Fruit fly (Drosophila melanogaster) whole organism, prepupa: ENCODE results near the gene Lcp65Ag1.
"Not testable (repeated sequence)": the region's sequence is repeated elsewhere in the genome, so short reads cannot be mapped to it uniquely, and the experiment has no call there.

Experiments
- Blimp-1 ChIP-seq: fragments of 200-800 bp; sonication (Bioruptor generic); optimal IDR thresholded peaks from 3 replicates; lab custom pipeline; 2017; ENCODE audit warnings: missing biosample characterization, missing genetic modification characterization, mild to moderate bottlenecking, moderate library complexity, missing genetic modification reagents
- CG10631 ChIP-seq: fragments of 200-800 bp; sonication (Bioruptor generic); optimal IDR thresholded peaks from 2 replicates; lab custom pipeline; 2016; ENCODE audit warnings: missing biosample characterization, missing genetic modification characterization
- CG11294 ChIP-seq: fragments of 200-800 bp; sonication (Bioruptor generic); IDR thresholded peaks from 2 replicates; pipeline ENCODE4 v1.3.6; 2022; ENCODE audit warnings: missing biosample characterization, missing genetic modification characterization
- CG11762 ChIP-seq: fragments of 200-800 bp; sonication (Bioruptor generic); optimal IDR thresholded peaks from 3 replicates; lab custom pipeline; 2016; ENCODE audit warnings: missing biosample characterization, missing genetic modification characterization; ENCODE audit not compliant: insufficient read depth
- CG16779 ChIP-seq: fragments of 200-800 bp; sonication (Bioruptor generic); optimal IDR thresholded peaks from 3 replicates; lab custom pipeline; 2017; ENCODE audit warnings: missing biosample characterization, mild to moderate bottlenecking, missing genetic modification characterization
- CG31627 ChIP-seq: fragments of 200-800 bp; sonication (Bioruptor generic); optimal IDR thresholded peaks from 3 replicates; lab custom pipeline; 2016; ENCODE audit warnings: missing biosample characterization, missing genetic modification characterization
- CG3919 ChIP-seq: fragments of 200-800 bp; sonication (Bioruptor generic); optimal IDR thresholded peaks from 3 replicates; lab custom pipeline; 2016; ENCODE audit warnings: missing biosample characterization, missing genetic modification characterization
- CG6163 ChIP-seq: fragments of 200-800 bp; sonication (Bioruptor generic); IDR thresholded peaks from 3 replicates; pipeline ENCODE4 v1.3.6; 2022; ENCODE audit warnings: missing biosample characterization, missing genetic modification characterization
- CG7368 ChIP-seq: fragments of 200-800 bp; sonication (Bioruptor generic); optimal IDR thresholded peaks from 3 replicates; lab custom pipeline; 2016; ENCODE audit warnings: missing biosample characterization, missing genetic modification characterization
- CG8119 ChIP-seq: fragments of 200-800 bp; sonication (Bioruptor generic); IDR thresholded peaks from 3 replicates; pipeline ENCODE4 v1.3.6; 2022; ENCODE audit warnings: missing biosample characterization, missing genetic modification characterization
- CG8319 ChIP-seq: fragments of 200-800 bp; sonication (Bioruptor generic); optimal IDR thresholded peaks from 3 replicates; lab custom pipeline; 2016; ENCODE audit warnings: missing biosample characterization, missing genetic modification characterization
- Eip78C ChIP-seq: fragments of 200-800 bp; sonication (Bioruptor generic); peaks from one replicate; lab custom pipeline; 2016; ENCODE audit warnings: missing biosample characterization, missing genetic modification characterization
- Ets96B ChIP-seq: fragments of 200-800 bp; optimal IDR thresholded peaks from 2 replicates; lab custom pipeline; 2019; ENCODE audit warnings: missing biosample characterization, mild to moderate bottlenecking, missing genetic modification characterization, moderate library complexity
- Gug ChIP-seq: fragments of 200-800 bp; sonication (Bioruptor generic); IDR thresholded peaks from 2 replicates; pipeline ENCODE4 v1.3.6; 2022; ENCODE audit warnings: missing biosample characterization, missing genetic modification characterization
- Lpt ChIP-seq: fragments of 200-800 bp; sonication (Bioruptor generic); optimal IDR thresholded peaks from 3 replicates; lab custom pipeline; 2016; ENCODE audit warnings: missing biosample characterization, missing genetic modification characterization
- Met ChIP-seq: fragments of 200-800 bp; sonication (Bioruptor generic); optimal IDR thresholded peaks from 3 replicates; lab custom pipeline; 2016; ENCODE audit warnings: missing biosample characterization, missing genetic modification characterization
- Sox15 ChIP-seq: fragments of 200-800 bp; sonication (Bioruptor generic); optimal IDR thresholded peaks from 3 replicates; lab custom pipeline; 2016; ENCODE audit warnings: missing biosample characterization, missing genetic modification characterization
- acj6 ChIP-seq: fragments of 200-800 bp; sonication (Bioruptor generic); optimal IDR thresholded peaks from 3 replicates; lab custom pipeline; 2016; ENCODE audit warnings: missing biosample characterization, missing genetic modification characterization
- dsx ChIP-seq: fragments of 200-800 bp; optimal IDR thresholded peaks from 3 replicates; lab custom pipeline; 2019; ENCODE audit warnings: missing biosample characterization, mild to moderate bottlenecking, missing genetic modification characterization, moderate library complexity; ENCODE audit not compliant: poor library complexity, severe bottlenecking
- eg ChIP-seq: fragments of 200-800 bp; sonication (Bioruptor generic); IDR thresholded peaks from 3 replicates; pipeline ENCODE4 v1.3.6; 2022; ENCODE audit warnings: missing biosample characterization, missing genetic modification characterization
- fkh ChIP-seq: fragments of 200-800 bp; sonication (Bioruptor generic); optimal IDR thresholded peaks from 3 replicates; lab custom pipeline; 2017; ENCODE audit warnings: missing biosample characterization, mild to moderate bottlenecking, missing genetic modification characterization, moderate library complexity
- net ChIP-seq: fragments of 200-800 bp; sonication (Bioruptor generic); optimal IDR thresholded peaks from 3 replicates; lab custom pipeline; 2016; ENCODE audit warnings: missing biosample characterization, missing genetic modification characterization
- pdm3 ChIP-seq: fragments of 200-800 bp; sonication (Bioruptor generic); optimal IDR thresholded peaks from 3 replicates; lab custom pipeline; 2016; ENCODE audit warnings: missing biosample characterization, missing genetic modification characterization
- spab ChIP-seq: fragments of 200-800 bp; sonication (Bioruptor generic); optimal IDR thresholded peaks from 2 replicates; lab custom pipeline; 2017; ENCODE audit warnings: missing biosample characterization, mild to moderate bottlenecking, missing genetic modification characterization, missing genetic modification reagents
- ss ChIP-seq, 2 experiments: fragments of 200-800 bp; sonication (Bioruptor generic); optimal IDR thresholded peaks; 2 replicates in 1 of 2; 3 replicates in 1 of 2; lab custom pipeline; 2017 to 2018; ENCODE audit warnings: mild to moderate bottlenecking in 2 of 2, missing biosample characterization in 2 of 2, missing genetic modification characterization in 2 of 2, moderate library complexity in 1 of 2

Lcp65Ag1 gene

dm6 chr3L:6154951-6155394, 19.9 kb upstream of the Lcp65Ag1 start (continued):
- TF ChIP-seq Ets96B (peak; percentile 37), CG11762 (GFP tag; lab: Kevin White, UChicago) (peak; percentile 30), dsx (GFP tag; lab: Kevin White, UChicago) (peak; percentile 62), acj6 (GFP tag; lab: Kevin White, UChicago) (no peak), CG3919 (peak; percentile 37), Blimp-1 (peak; percentile 16), Sox15 (GFP tag; lab: Kevin White, UChicago) (no peak), CG6163 (GFP tag; lab: Robert Waterston, UW) (peak; percentile 82), ss (GFP tag; optimal IDR thresholded peaks at IDR 0.05; lab: Kevin White, UChicago) (peak; percentile 83 to 93), Eip78C (GFP tag; lab: Kevin White, UChicago) (peak; percentile 73), CG16779 (tag; lab: Kevin White, UChicago) (peak; percentile 63), Lpt (peak; percentile 31), eg (GFP tag; lab: Robert Waterston, UW) (peak; percentile 84), CG8119 (GFP tag; lab: Robert Waterston, UW) (peak; percentile 77)

DNA sequence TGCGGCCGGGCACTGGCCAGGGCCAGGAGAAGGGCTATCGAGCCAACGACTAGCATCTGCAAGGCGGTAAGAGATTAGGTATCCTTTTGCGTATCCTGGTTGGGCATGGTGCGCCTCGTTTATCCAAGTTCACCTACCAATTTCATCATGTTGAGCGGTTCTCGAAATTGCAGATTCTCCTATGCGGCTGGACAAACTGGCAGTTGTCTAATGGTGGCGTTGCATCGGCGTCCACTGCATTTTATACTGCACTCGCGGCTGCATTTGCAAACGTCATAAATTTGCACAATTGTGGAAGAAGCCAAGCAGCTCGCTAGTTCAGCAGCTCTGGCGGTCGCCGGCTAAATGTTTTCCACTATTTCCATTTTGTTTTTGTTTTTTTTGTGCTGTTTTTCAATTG, 17.5 kb upstream of the Lcp65Ag1 start, which contains the start of gene Acp65Aa:
Gene Acp65Aa (minus strand): TSS at position 215 of the 400 bp plus-strand sequence.
- TF ChIP-seq Met (GFP tag; lab: Kevin White, UChicago) (no peak), CG11294 (GFP tag; lab: Robert Waterston, UW) (no peak)
- TF ChIP-seq, all 60 proteins: peak for 0

dm6 chr3L:6150757-6151354, 15.8 kb upstream of the Lcp65Ag1 start, which contains the start of the genes Cpr65Ax2 and Lcp65Aa:
Gene Cpr65Ax2, minus strand, starts transcription at chr3L:6150857.
Gene Lcp65Aa, plus strand, starts transcription at chr3L:6151304.
- not testable (repeated sequence) for TF ChIP-seq spab, Eip78C, pdm3 (GFP tag; lab: Kevin White, UChicago)

DNA sequence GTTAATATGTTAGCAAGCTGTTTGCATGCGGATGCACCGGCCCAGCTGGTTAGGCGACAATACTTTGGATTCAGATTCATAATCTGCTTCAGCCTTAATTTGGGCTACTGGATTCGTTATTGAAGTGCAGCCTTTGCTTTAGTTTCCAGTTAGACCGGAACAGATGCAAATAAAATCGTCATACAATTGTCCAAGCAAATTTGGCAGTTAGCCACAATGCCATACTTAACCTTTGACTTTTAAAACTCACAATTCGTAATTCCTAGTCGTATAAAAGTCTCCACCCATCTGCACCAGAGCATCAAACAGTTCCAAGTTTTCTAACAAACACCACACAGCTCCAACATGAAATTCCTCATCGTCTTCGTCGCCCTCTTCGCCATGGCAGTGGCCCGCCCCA, 14.2 kb upstream of the Lcp65Ag1 start, which contains the start of gene Lcp65Ab1:
Gene Lcp65Ab1 (plus strand): TSS at position 301 of the 400 bp plus-strand sequence.
- TF ChIP-seq CG10631 (GFP tag; lab: Kevin White, UChicago); fkh; CG6163 (GFP tag; lab: Robert Waterston, UW): not testable (repeated sequence)

DNA sequence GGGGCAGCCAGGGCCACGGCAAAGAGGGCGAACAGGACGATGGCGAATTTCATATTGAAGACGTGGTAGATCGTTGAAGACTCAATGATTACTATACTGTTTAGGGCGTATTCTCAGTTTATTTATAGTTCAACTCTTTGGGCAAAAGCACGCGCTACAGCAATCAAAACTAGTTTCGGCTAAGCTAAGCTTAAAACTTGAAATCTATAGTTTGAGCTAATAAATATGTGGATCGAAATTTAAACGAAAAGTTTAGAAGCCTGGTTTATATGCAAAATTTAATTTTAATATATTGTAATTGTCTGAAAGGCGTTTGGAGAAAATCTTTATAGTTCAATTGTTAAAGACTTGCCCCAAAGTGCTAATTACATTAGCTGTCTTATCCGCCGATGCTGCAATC, 12.8 kb upstream of the Lcp65Ag1 start, which contains the start of gene Cpr65Ax1:
Gene Cpr65Ax1 (minus strand): TSS at position 101 of the 400 bp plus-strand sequence.
- TF ChIP-seq CG11762 (GFP tag; lab: Kevin White, UChicago); CG31627; net (GFP tag; lab: Kevin White, UChicago): not testable (repeated sequence)

DNA sequence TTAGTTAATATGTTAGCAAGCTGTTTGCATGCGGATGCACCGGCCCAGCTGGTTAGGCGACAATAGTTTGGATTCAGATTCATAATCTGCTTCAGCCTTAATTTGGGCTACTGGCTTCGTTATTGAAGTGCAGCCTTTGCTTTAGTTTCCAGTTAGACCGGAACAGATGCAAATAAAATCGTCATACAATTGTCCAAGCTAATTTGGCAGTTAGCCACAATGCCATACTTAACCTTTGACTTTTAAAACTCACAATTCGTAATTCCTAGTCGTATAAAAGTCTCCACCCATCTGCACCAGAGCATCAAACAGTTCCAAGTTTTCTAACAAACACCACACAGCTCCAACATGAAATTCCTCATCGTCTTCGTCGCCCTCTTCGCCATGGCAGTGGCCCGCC, 11.3 kb upstream of the Lcp65Ag1 start, which contains the start of gene Lcp65Ab2:
Gene Lcp65Ab2 (plus strand): TSS at position 301 of the 400 bp plus-strand sequence.
- not testable (repeated sequence) for TF ChIP-seq acj6 (GFP tag; lab: Kevin White, UChicago); CG8319 (GFP tag; lab: Kevin White, UChicago); eg (GFP tag; lab: Robert Waterston, UW)

DNA sequence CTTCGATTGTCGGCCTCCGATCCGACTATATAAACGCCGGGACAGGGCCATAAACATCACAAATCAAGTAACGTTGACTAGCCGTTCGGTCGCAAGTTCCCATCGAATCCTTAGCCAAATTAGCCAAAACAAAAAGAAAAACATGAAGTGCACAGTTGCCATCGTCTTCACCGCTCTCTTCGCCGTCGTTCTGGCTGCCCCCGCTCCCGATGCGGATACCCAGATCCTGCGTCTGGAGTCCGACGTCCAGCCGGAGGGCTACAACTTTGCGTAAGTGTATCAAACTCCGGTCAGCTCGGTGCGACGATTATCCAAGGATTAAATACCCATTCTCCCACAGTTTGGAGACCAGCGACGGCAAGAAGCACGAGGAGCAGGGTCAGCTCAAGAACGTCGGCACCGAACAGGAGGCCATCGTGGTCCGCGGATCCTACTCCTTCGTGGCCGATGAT, 9.7 kb upstream of the Lcp65Ag1 start, which contains the start of gene Lcp65Ac:
Gene Lcp65Ac (plus strand): TSS at position 51 of the 452 bp plus-strand sequence.
- TF ChIP-seq CG7368 (GFP tag; lab: Kevin White, UChicago) (no peak), Gug (GFP tag; lab: Robert Waterston, UW) (no peak)
